Fruit fly (Drosophila melanogaster) whole organism, pupa: ENCODE data around the gene SAK.

Experiments
- CG10348 ChIP-seq: fragments of 200-800 bp; sonication (Bioruptor generic); IDR thresholded peaks from 2 replicates; pipeline ENCODE4 v1.3.6; 2022; ENCODE audit warnings: missing biosample characterization, missing genetic modification characterization
- fd96Ca ChIP-seq: fragments of 200-800 bp; sonication (Bioruptor generic); IDR thresholded peaks from 3 replicates; pipeline ENCODE4 v1.3.6; 2022; ENCODE audit warnings: missing biosample characterization, missing genetic modification characterization

DNA sequence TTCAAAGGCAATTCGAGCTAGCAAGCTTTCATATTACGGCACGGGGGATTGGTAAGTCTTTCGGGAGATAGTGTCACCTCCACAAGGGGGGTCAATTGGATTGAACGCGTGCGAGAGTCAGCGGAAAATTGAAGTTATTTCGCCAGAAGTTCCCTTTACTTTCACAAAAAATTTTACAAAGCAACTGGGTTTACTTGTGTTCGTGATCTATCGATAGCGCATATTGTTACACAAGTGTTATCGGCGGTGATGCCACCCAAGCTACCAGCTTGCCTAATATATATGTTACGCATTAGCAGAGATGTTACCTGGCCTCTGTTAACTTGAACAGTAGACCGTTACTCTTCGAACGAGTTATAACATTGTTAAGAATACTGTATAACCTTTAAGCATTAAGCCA is 39.1 kb upstream of the SAK start, which contains the start of gene Wnk:
- TF ChIP-seq fd96Ca (GFP tag; lab: Robert Waterston, UW) (no peak), CG10348 (GFP tag; lab: Robert Waterston, UW) (no peak)
